Worm (Caenorhabditis elegans) whole organism, L2 larva: ENCODE data around the gene T06A10.2.

Experiments
- C34F6.9 ChIP-seq: fragments of 150-350 bp; optimal IDR thresholded peaks from 2 replicates; lab custom pipeline; 2014; ENCODE audit warnings: missing biosample characterization, missing genetic modification characterization
- F13H6.1 ChIP-seq: sonication (generic microtip); optimal IDR thresholded peaks from 2 replicates; lab custom pipeline; 2016; ENCODE audit warnings: missing genetic modification characterization, missing compliant biosample characterization
- R02D3.7 ChIP-seq: fragments of 150-350 bp; optimal IDR thresholded peaks from 2 replicates; lab custom pipeline; 2014; ENCODE audit warnings: missing biosample characterization, missing genetic modification characterization
- Y55F3AM.14 ChIP-seq: fragments of 200-800 bp; sonication (Bioruptor generic); optimal IDR thresholded peaks from 2 replicates; lab custom pipeline; 2018; ENCODE audit warnings: mild to moderate bottlenecking, missing genetic modification characterization, missing compliant biosample characterization
- ZK546.5 ChIP-seq: sonication (generic microtip); optimal IDR thresholded peaks from 2 replicates; lab custom pipeline; 2017; ENCODE audit warnings: missing biosample characterization, missing genetic modification characterization
- alr-1 ChIP-seq: fragments of 150-350 bp; optimal IDR thresholded peaks from 2 replicates; lab custom pipeline; 2014; ENCODE audit warnings: missing biosample characterization, missing genetic modification characterization
- ama-1 ChIP-seq: fragments of 150-350 bp; optimal IDR thresholded peaks from 2 replicates; lab custom pipeline; 2018; ENCODE audit warnings: inconsistent platforms
- blmp-1 ChIP-seq: sonication (generic microtip); optimal IDR thresholded peaks from 2 replicates; lab custom pipeline; 2017; ENCODE audit warnings: missing genetic modification characterization, mild to moderate bottlenecking, missing compliant biosample characterization, antibody characterized with exemption, moderate library complexity; ENCODE audit not compliant: insufficient read depth
- ceh-16 ChIP-seq: fragments of 150-350 bp; optimal IDR thresholded peaks from 2 replicates; lab custom pipeline; 2014; ENCODE audit warnings: missing biosample characterization, missing genetic modification characterization
- ceh-82 ChIP-seq: fragments of 150-350 bp; optimal IDR thresholded peaks from 2 replicates; lab custom pipeline; 2014; ENCODE audit warnings: missing biosample characterization, missing genetic modification characterization
- crh-2 ChIP-seq: sonication (generic microtip); optimal IDR thresholded peaks from 2 replicates; lab custom pipeline; 2017; ENCODE audit warnings: missing biosample characterization, missing genetic modification characterization
- egl-27 ChIP-seq: sonication (generic microtip); optimal IDR thresholded peaks from 3 replicates; lab custom pipeline; 2017; ENCODE audit warnings: missing biosample characterization, missing genetic modification reagents, missing genetic modification characterization
- elt-1 ChIP-seq: fragments of 150-350 bp; optimal IDR thresholded peaks from 2 replicates; lab custom pipeline; 2014; ENCODE audit warnings: missing biosample characterization, missing genetic modification characterization
- fos-1 ChIP-seq: fragments of 150-350 bp; optimal IDR thresholded peaks from 2 replicates; lab custom pipeline; 2014; ENCODE audit warnings: missing biosample characterization, missing genetic modification characterization
- gmeb-1 ChIP-seq: fragments of 150-350 bp; optimal IDR thresholded peaks from 2 replicates; lab custom pipeline; 2014; ENCODE audit warnings: missing biosample characterization, missing genetic modification characterization
- lin-11 ChIP-seq: fragments of 150-350 bp; sonication (generic microtip); optimal IDR thresholded peaks from 2 replicates; lab custom pipeline; 2014; ENCODE audit warnings: missing biosample characterization, missing genetic modification characterization, inconsistent platforms, mixed read lengths
- lin-13 ChIP-seq: fragments of 150-350 bp; optimal IDR thresholded peaks from 2 replicates; lab custom pipeline; 2014; ENCODE audit warnings: missing biosample characterization, missing genetic modification reagents, missing genetic modification characterization
- lin-39 ChIP-seq: fragments of 150-350 bp; optimal IDR thresholded peaks from 2 replicates; lab custom pipeline; 2014; ENCODE audit warnings: missing biosample characterization, missing genetic modification reagents, missing genetic modification characterization
- lsy-2 ChIP-seq, 2 experiments: fragments of 150-350 bp in 1 of 2; sonication (generic microtip) in 1 of 2; optimal IDR thresholded peaks; 2 replicates each; lab custom pipeline; 2014 to 2017; ENCODE audit warnings: missing biosample characterization in 2 of 2, missing genetic modification characterization in 2 of 2
- mab-5 ChIP-seq: fragments of 150-350 bp; optimal IDR thresholded peaks from 2 replicates; lab custom pipeline; 2014; ENCODE audit warnings: missing biosample characterization, missing genetic modification characterization
- mbf-1 ChIP-seq: sonication (generic microtip); optimal IDR thresholded peaks from 2 replicates; lab custom pipeline; 2017; ENCODE audit warnings: missing biosample characterization, missing genetic modification characterization
- mdl-1 ChIP-seq, 2 experiments: fragments of 150-350 bp in 1 of 2; sonication (generic microtip) in 1 of 2; optimal IDR thresholded peaks; 2 replicates each; lab custom pipeline; 2017; ENCODE audit warnings: missing biosample characterization in 2 of 2, missing genetic modification characterization in 2 of 2
- nhr-10 ChIP-seq: sonication (generic microtip); optimal IDR thresholded peaks from 2 replicates; lab custom pipeline; 2017; ENCODE audit warnings: missing biosample characterization, missing genetic modification characterization
- nhr-11 ChIP-seq: fragments of 150-350 bp; optimal IDR thresholded peaks from 2 replicates; lab custom pipeline; 2014; ENCODE audit warnings: missing biosample characterization, missing genetic modification characterization
- nhr-129 ChIP-seq: fragments of 150-350 bp; optimal IDR thresholded peaks from 2 replicates; lab custom pipeline; 2014; ENCODE audit warnings: missing biosample characterization, missing genetic modification characterization
- nhr-21 ChIP-seq: fragments of 150-350 bp; optimal IDR thresholded peaks from 2 replicates; lab custom pipeline; 2014; ENCODE audit warnings: missing biosample characterization, missing genetic modification characterization
- nhr-237 ChIP-seq: fragments of 150-350 bp; optimal IDR thresholded peaks from 2 replicates; lab custom pipeline; 2014; ENCODE audit warnings: missing biosample characterization, missing genetic modification characterization
- nhr-25 ChIP-seq: fragments of 150-350 bp; sonication (generic microtip); optimal IDR thresholded peaks from 3 replicates; lab custom pipeline; 2014; ENCODE audit warnings: missing biosample characterization, missing genetic modification characterization
- nhr-6 ChIP-seq: fragments of 150-350 bp; optimal IDR thresholded peaks from 2 replicates; lab custom pipeline; 2014; ENCODE audit warnings: missing biosample characterization, missing genetic modification characterization
- nhr-77 ChIP-seq: fragments of 150-350 bp; optimal IDR thresholded peaks from 2 replicates; lab custom pipeline; 2014; ENCODE audit warnings: missing biosample characterization, missing genetic modification characterization
- peb-1 ChIP-seq: fragments of 150-350 bp; optimal IDR thresholded peaks from 2 replicates; lab custom pipeline; 2014; ENCODE audit warnings: missing biosample characterization, missing genetic modification characterization
- sem-4 ChIP-seq: fragments of 150-350 bp; optimal IDR thresholded peaks from 2 replicates; lab custom pipeline; 2014; ENCODE audit warnings: missing biosample characterization, missing genetic modification reagents, missing genetic modification characterization
- skn-1 ChIP-seq: sonication (generic microtip); optimal IDR thresholded peaks from 2 replicates; lab custom pipeline; 2017; ENCODE audit warnings: missing biosample characterization, missing genetic modification characterization
- sma-3 ChIP-seq: sonication (generic microtip); optimal IDR thresholded peaks from 2 replicates; lab custom pipeline; 2016; ENCODE audit warnings: missing genetic modification reagents, missing genetic modification characterization, missing compliant biosample characterization
- sma-9 ChIP-seq, 2 experiments: fragments of 150-350 bp in 1 of 2; sonication (generic microtip) in 1 of 2; optimal IDR thresholded peaks; 2 replicates each; lab custom pipeline; 2014 to 2016; ENCODE audit warnings: missing genetic modification characterization in 2 of 2, mild to moderate bottlenecking in 1 of 2, missing biosample characterization in 1 of 2, missing compliant biosample characterization in 1 of 2, missing genetic modification reagents in 1 of 2, moderate library complexity in 1 of 2
- snpc-4 ChIP-seq: fragments of 150-350 bp; optimal IDR thresholded peaks from 2 replicates; lab custom pipeline; 2014; ENCODE audit warnings: missing biosample characterization, missing genetic modification characterization
- unc-39 ChIP-seq: fragments of 150-350 bp; optimal IDR thresholded peaks from 2 replicates; lab custom pipeline; 2014; ENCODE audit warnings: missing biosample characterization, missing genetic modification characterization
- unc-55 ChIP-seq: fragments of 150-350 bp; sonication (generic microtip); optimal IDR thresholded peaks from 3 replicates; lab custom pipeline; 2014; ENCODE audit warnings: missing biosample characterization, missing genetic modification reagents, missing genetic modification characterization
- unc-62 ChIP-seq: fragments of 150-350 bp; optimal IDR thresholded peaks from 2 replicates; lab custom pipeline; 2014; ENCODE audit warnings: missing biosample characterization, missing genetic modification reagents, missing genetic modification characterization
- zag-1 ChIP-seq: fragments of 150-350 bp; optimal IDR thresholded peaks from 2 replicates; lab custom pipeline; 2014; ENCODE audit warnings: missing biosample characterization, missing genetic modification characterization
- ztf-1 ChIP-seq: fragments of 200-800 bp; sonication (Bioruptor generic); conservative IDR thresholded peaks from 2 replicates; pipeline ENCODE4 v1.3.6; 2022; ENCODE audit warnings: missing genetic modification characterization, missing compliant biosample characterization
- ztf-11 ChIP-seq: sonication (generic microtip); optimal IDR thresholded peaks from 2 replicates; lab custom pipeline; 2017; ENCODE audit warnings: missing biosample characterization, missing genetic modification characterization
- ztf-4 ChIP-seq: fragments of 150-350 bp; optimal IDR thresholded peaks from 2 replicates; lab custom pipeline; 2014; ENCODE audit warnings: missing biosample characterization, missing genetic modification characterization

T06A10.2 gene

DNA sequence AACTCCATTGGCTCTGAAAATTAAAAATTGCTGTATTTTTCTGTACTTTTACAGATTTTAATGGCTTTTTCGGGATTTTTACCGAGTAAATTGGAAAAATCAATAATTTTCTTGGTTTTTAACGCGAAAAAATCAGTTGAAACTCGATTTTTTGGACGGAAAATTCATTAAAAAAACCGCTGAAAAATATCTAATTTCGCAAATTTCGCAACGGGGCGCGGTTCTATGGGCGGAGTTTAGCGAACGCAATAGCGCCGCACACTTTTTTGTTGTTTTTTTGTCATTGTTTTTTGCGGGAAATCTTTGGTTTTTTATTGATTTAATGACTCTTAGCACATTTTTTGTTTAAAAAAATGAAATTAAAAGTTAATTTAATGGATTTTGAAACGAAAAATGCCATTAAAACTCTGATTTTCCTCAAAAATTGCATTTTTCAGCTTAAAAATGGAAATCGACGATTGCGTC lies 31.9 kb upstream of the T06A10.2 start, which contains the start of the genes mel-46 and lsy-13 (continued):
- TF ChIP-seq unc-39 (tag; lab: Kevin White, UChicago) = no peak
- no peak for TF ChIP-seq unc-62
- TF ChIP-seq skn-1 = no peak
- no peak for TF ChIP-seq mbf-1 (tag; lab: Kevin White, UChicago)
- TF ChIP-seq mdl-1 (tag; optimal IDR thresholded peaks at IDR 0.05; lab: Kevin White, UChicago) = no peak
- TF ChIP-seq ceh-82 (tag; lab: Kevin White, UChicago) = no peak
- TF ChIP-seq, all 48 proteins: peak for 12

DNA sequence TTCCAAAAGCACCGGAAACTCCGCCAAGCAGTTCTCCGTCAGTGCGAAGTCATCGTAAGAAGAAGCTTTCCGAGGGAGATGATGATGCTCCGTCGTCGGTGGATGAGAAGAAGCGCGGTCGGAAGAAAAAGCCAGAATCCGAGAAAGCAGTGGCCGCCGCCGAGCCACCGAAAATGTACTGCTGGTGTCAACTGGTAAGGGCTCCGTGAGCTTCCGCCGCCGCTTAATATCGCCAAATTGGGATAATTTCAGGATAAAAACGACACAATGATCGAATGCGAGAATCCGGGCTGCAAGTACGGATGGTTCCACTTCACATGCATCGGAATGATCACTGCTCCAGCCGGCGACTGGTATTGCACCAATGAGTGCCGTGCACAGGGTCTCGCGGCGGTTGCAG lies 30.5 kb upstream of the T06A10.2 start:
- TF ChIP-seq nhr-25 (tag; lab: Kevin White, UChicago) = no peak
- no peak for TF ChIP-seq sem-4 (tag; lab: Kevin White, UChicago)
- TF ChIP-seq lin-39 (tag; lab: Kevin White, UChicago) = no peak
- no peak for TF ChIP-seq gmeb-1
- TF ChIP-seq ztf-1 (GFP tag; lab: Robert Waterston, UW) = no peak
- TF ChIP-seq C34F6.9 (tag; lab: Kevin White, UChicago) = no peak
- TF ChIP-seq fos-1 (tag; lab: Kevin White, UChicago) = no peak
- TF ChIP-seq peb-1 (tag; lab: Kevin White, UChicago) = no peak
- no peak for TF ChIP-seq elt-1 (tag; lab: Kevin White, UChicago)
- TF ChIP-seq R02D3.7 (tag; lab: Kevin White, UChicago) = no peak
- TF ChIP-seq F13H6.1 = no peak

DNA sequence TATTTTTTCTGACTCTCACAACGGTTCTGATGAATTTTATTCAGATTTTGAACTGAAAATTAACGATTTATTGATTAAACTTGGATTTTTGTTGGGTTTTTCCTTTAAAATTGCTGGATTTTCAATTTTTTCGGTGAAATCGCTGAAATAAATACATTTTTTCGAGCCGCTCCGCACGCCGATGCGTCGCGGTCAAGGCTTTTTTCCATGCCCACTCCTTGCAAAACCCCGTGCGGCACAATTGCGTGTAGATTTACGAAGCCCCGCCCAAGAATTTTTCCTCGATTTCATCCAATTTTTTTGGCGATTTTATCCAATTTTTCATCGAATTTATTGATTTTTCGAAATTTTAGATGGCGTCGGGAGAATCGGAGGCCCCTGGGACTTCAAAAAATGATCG lies 29.9 kb upstream of the T06A10.2 start, which contains the start of gene gtsf-1:
gtsf-1 (plus strand) TSS at position 354 of the 400 bp plus-strand sequence.
- TF ChIP-seq sma-3 (GFP tag; lab: Kevin White, UChicago) (peak; percentile 79), ZK546.5 (tag; lab: Kevin White, UChicago) (peak; percentile 23), Y55F3AM.14 (peak; percentile 14), nhr-21 (peak; percentile 52), unc-55 (peak; percentile 89), ama-1 (peak; percentile 54), lin-13 (GFP tag; lab: Kevin White, UChicago) (peak; percentile 87), lin-11 (peak; percentile 77), gmeb-1 (peak; percentile 72), nhr-237 (tag; lab: Kevin White, UChicago) (peak; percentile 25), sma-9 (GFP tag; optimal IDR thresholded peaks at IDR 0.05; lab: Kevin White, UChicago) (peak; percentile 64), sma-9 (tag; optimal IDR thresholded peaks at IDR 0.05; lab: Kevin White, UChicago) (no peak), blmp-1 (peak; percentile 28), nhr-25 (tag; lab: Kevin White, UChicago) (peak; percentile 84), C34F6.9 (tag; lab: Kevin White, UChicago) (peak; percentile 74), mab-5 (tag; lab: Kevin White, UChicago) (peak; percentile 52), nhr-10 (no peak), zag-1 (tag; lab: Kevin White, UChicago) (peak; percentile 29), nhr-77 (tag; lab: Kevin White, UChicago) (no peak), elt-1 (tag; lab: Kevin White, UChicago) (no peak), alr-1 (tag; lab: Kevin White, UChicago) (no peak), sem-4 (tag; lab: Kevin White, UChicago) (no peak), ceh-16 (tag; lab: Kevin White, UChicago) (no peak), ceh-82 (tag; lab: Kevin White, UChicago) (peak; percentile 31), egl-27 (peak; percentile 28), nhr-6 (no peak), lsy-2 (tag; optimal IDR thresholded peaks at IDR 0.05; lab: Kevin White, UChicago) (peak; percentile 65 to 85), R02D3.7 (tag; lab: Kevin White, UChicago) (peak; percentile 91), lin-39 (tag; lab: Kevin White, UChicago) (no peak), F13H6.1 (peak; percentile 79), crh-2 (tag; lab: Kevin White, UChicago) (peak; percentile 71), ztf-4 (tag; lab: Kevin White, UChicago) (peak; percentile 57), mdl-1 (tag; optimal IDR thresholded peaks at IDR 0.05; lab: Kevin White, UChicago) (no peak), ztf-11 (tag; lab: Kevin White, UChicago) (peak; percentile 24), unc-62 (no peak), nhr-11 (tag; lab: Kevin White, UChicago) (no peak), snpc-4 (tag; lab: Kevin White, UChicago) (no peak), mbf-1 (tag; lab: Kevin White, UChicago) (no peak), nhr-129 (tag; lab: Kevin White, UChicago) (peak; percentile 75), ztf-1 (GFP tag; lab: Robert Waterston, UW) (no peak), skn-1 (peak; percentile 48)
